Worm (Caenorhabditis elegans): ENCODE results near the gene nspb-3.
"Not testable (repeated sequence)": the region's sequence is repeated elsewhere in the genome, so short reads cannot be mapped to it uniquely, and the experiment has no call there.

Gene nspb-3

ce11 chrIV:6594871-6595270, at the start of gene nspb-3:
Gene nspb-3, minus strand, starts transcription at chrIV:6594971.
- TF ChIP-seq nhr-6, mdl-1, mbf-1 (tag; optimal IDR thresholded peaks at IDR 0.05): not testable (repeated sequence)

DNA sequence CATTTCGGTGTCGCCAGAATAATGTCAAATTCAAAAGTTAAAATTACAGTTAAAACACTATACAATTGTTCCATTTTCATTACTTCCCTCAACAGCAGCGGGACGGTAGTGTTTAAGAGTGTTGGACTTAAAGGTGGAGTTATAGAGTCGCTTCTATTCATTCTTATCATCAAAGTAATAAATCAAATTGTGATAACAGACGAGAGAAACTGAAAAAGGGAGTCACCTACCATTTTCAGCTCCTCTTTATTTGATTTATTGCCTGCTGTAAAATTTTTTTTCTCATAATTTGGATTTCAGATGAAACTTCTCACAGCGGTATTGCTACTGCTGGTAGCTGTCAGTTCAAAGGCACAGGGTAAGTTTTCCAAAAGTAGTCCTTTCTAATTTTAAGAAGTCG, 45.1 kb upstream of the nspb-3 start, which contains the start of gene C01B10.6:
C01B10.6 (plus strand) TSS at position 301 of the 400 bp plus-strand sequence.
- no peak for TF ChIP-seq C34F6.9 (tag; optimal IDR thresholded peaks at IDR 0.05)
- TF ChIP-seq nhr-129 (tag; optimal IDR thresholded peaks at IDR 0.05): no peak
- no peak for TF ChIP-seq sma-3 (GFP tag; optimal IDR thresholded peaks at IDR 0.05)
- TF ChIP-seq unc-62 (GFP tag; optimal IDR thresholded peaks at IDR 0.05): no peak
- no peak for TF ChIP-seq nhr-23 (tag; optimal IDR thresholded peaks at IDR 0.05)
- peak; percentile 4 for TF ChIP-seq fos-1 (tag; optimal IDR thresholded peaks at IDR 0.05)
- TF ChIP-seq lin-39 (tag; optimal IDR thresholded peaks at IDR 0.05): no peak
- TF ChIP-seq zag-1 (tag; optimal IDR thresholded peaks at IDR 0.05): no peak

- TF ChIP-seq sma-3 (GFP tag; optimal IDR thresholded peaks at IDR 0.05): no peak
- TF ChIP-seq fos-1 (tag; optimal IDR thresholded peaks at IDR 0.05): no peak
- TF ChIP-seq unc-55 (GFP tag; optimal IDR thresholded peaks at IDR 0.05): no peak
- TF ChIP-seq nhr-25 (tag; optimal IDR thresholded peaks at IDR 0.05): no peak
- TF ChIP-seq sem-4 (tag; optimal IDR thresholded peaks at IDR 0.05): no peak
- TF ChIP-seq gmeb-1 (tag; optimal IDR thresholded peaks at IDR 0.05): no peak
- no peak for TF ChIP-seq skn-1 (tag; optimal IDR thresholded peaks at IDR 0.05)
- no peak for TF ChIP-seq nhr-21 (tag; optimal IDR thresholded peaks at IDR 0.05)
- no peak for TF ChIP-seq R02D3.7 (tag; optimal IDR thresholded peaks at IDR 0.05)
- no peak for TF ChIP-seq nhr-23 (tag; optimal IDR thresholded peaks at IDR 0.05)
- TF ChIP-seq nhr-129 (tag; optimal IDR thresholded peaks at IDR 0.05): no peak
- no peak for TF ChIP-seq peb-1 (tag; optimal IDR thresholded peaks at IDR 0.05)
- no peak for TF ChIP-seq dmd-4 (tag; optimal IDR thresholded peaks at IDR 0.05)
- no peak for TF ChIP-seq blmp-1 (tag; optimal IDR thresholded peaks at IDR 0.05; ENCODE audit: insufficient read depth)
- no peak for TF ChIP-seq ztf-1 (GFP tag; conservative IDR thresholded peaks at IDR 0.05)
- no peak for TF ChIP-seq ceh-82 (tag; optimal IDR thresholded peaks at IDR 0.05)
- TF ChIP-seq nhr-237 (tag; optimal IDR thresholded peaks at IDR 0.05): no peak
- no peak for TF ChIP-seq snpc-4 (tag; optimal IDR thresholded peaks at IDR 0.05)
- no peak for TF ChIP-seq ceh-16 (tag; optimal IDR thresholded peaks at IDR 0.05)
- no peak for TF ChIP-seq Y55F3AM.14 (GFP tag; optimal IDR thresholded peaks at IDR 0.05)
Observed at ce11 chrIV:6638256-6638655, 43.5 kb upstream of the nspb-3 start, which contains the start of gene C01B10.7. Gene C01B10.7, plus strand, starts transcription at chrIV:6638556.

DNA sequence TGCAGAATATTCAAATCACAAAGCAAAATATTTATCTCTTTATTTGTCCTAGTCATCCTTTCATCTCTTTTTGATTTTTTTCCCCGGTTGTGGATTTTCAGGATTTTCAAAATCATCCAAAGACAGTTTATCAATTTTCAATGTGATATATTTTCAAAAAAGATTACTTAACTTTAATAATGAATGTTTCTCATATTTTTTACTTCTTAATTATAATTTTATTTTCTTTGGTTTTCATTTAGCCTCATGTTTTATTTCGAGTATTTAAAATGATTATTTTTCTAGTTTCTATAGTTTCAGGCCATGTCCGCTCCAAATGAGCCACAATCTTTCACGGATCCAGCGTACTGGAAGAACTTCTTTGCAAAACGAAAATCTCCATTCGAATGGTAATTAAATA, 40.0 kb upstream of the nspb-3 start, which contains the start of gene metl-13:
metl-13 (plus strand) TSS at position 301 of the 400 bp plus-strand sequence.
- no peak for TF ChIP-seq elt-3 (tag; optimal IDR thresholded peaks at IDR 0.05)
- no peak for TF ChIP-seq fos-1 (tag; optimal IDR thresholded peaks at IDR 0.05)
- TF ChIP-seq C34F6.9 (tag; optimal IDR thresholded peaks at IDR 0.05): no peak
- no peak for TF ChIP-seq unc-62 (GFP tag; optimal IDR thresholded peaks at IDR 0.05)
- no peak for TF ChIP-seq unc-39 (tag; optimal IDR thresholded peaks at IDR 0.05)
- TF ChIP-seq mdl-1 (tag; optimal IDR thresholded peaks at IDR 0.05): no peak
- TF ChIP-seq egl-27 (tag; optimal IDR thresholded peaks at IDR 0.05): no peak
- TF ChIP-seq ztf-1 (GFP tag; conservative IDR thresholded peaks at IDR 0.05): no peak
- TF ChIP-seq gmeb-1 (tag; optimal IDR thresholded peaks at IDR 0.05): no peak

DNA sequence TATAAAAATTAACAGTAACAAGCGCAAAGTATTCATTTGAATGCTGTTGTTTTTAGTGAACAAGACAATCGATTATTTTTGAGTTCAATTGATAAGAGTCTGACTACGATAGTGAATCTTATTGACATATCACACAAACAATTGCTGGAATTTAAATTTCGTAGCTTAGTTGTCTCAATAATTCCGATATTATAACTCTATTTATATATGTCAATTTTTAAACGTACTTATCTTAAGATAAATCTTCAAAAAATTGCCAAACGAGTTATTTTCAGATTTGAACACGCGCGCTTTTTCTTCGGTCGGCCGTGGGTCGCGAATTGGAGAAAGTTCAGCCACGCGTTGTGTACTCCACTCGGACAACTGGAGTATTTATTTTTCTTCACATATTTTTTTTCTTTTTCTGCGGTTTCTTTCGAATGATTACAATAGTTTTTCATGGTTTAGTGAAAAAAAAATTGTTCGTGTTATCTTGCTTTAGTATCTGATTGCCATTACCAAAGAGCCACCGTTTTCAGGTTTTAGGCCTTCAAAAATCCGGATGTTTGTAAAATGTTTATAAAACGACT, 37.0 kb upstream of the nspb-3 start, which contains the start of the genes cest-5.1 and C01B10.9:
cest-5.1 (minus strand) TSS at position 51 of the 569 bp plus-strand sequence.
C01B10.9 (plus strand) TSS at position 519 of the 569 bp plus-strand sequence.
- TF ChIP-seq lin-13 (GFP tag; optimal IDR thresholded peaks at IDR 0.05): peak; percentile 69
- peak; percentile 33 for TF ChIP-seq lin-11 (tag; optimal IDR thresholded peaks at IDR 0.05)
- no peak for TF ChIP-seq ztf-11 (tag; optimal IDR thresholded peaks at IDR 0.05)
- peak; percentile 32 for TF ChIP-seq nhr-21 (tag; optimal IDR thresholded peaks at IDR 0.05)
- TF ChIP-seq unc-55 (GFP tag; optimal IDR thresholded peaks at IDR 0.05): peak; percentile 85
- TF ChIP-seq ztf-1 (GFP tag; conservative IDR thresholded peaks at IDR 0.05): no peak
- TF ChIP-seq sma-3 (GFP tag; optimal IDR thresholded peaks at IDR 0.05): peak; percentile 80
- no peak for TF ChIP-seq lin-39 (tag; optimal IDR thresholded peaks at IDR 0.05)
- TF ChIP-seq lsy-2 (tag; optimal IDR thresholded peaks at IDR 0.05): peak; percentile 59 to 81
- no peak for TF ChIP-seq mbf-1 (tag; optimal IDR thresholded peaks at IDR 0.05)
- TF ChIP-seq nhr-12 (tag; optimal IDR thresholded peaks at IDR 0.05): no peak
- no peak for TF ChIP-seq dmd-4 (tag; optimal IDR thresholded peaks at IDR 0.05)
- TF ChIP-seq blmp-1 (tag; optimal IDR thresholded peaks at IDR 0.05; ENCODE audit: insufficient read depth): no peak
- TF ChIP-seq nhr-10 (tag; optimal IDR thresholded peaks at IDR 0.05): no peak
- peak; percentile 27 for TF ChIP-seq mab-5 (tag; optimal IDR thresholded peaks at IDR 0.05)
- no peak for TF ChIP-seq peb-1 (tag; optimal IDR thresholded peaks at IDR 0.05)
- TF ChIP-seq C34F6.9 (tag; optimal IDR thresholded peaks at IDR 0.05): peak; percentile 63
- no peak for TF ChIP-seq ama-1 (optimal IDR thresholded peaks at IDR 0.05)
- TF ChIP-seq sma-9 (GFP tag; optimal IDR thresholded peaks at IDR 0.05): peak; percentile 82
- no peak for TF ChIP-seq sma-9 (tag; optimal IDR thresholded peaks at IDR 0.05)
- TF ChIP-seq R02D3.7 (tag; optimal IDR thresholded peaks at IDR 0.05): peak; percentile 11
- peak; percentile 6 for TF ChIP-seq fos-1 (tag; optimal IDR thresholded peaks at IDR 0.05)
- no peak for TF ChIP-seq ztf-4 (tag; optimal IDR thresholded peaks at IDR 0.05)
- TF ChIP-seq ceh-82 (tag; optimal IDR thresholded peaks at IDR 0.05): no peak
- peak; percentile 61 for TF ChIP-seq crh-2 (tag; optimal IDR thresholded peaks at IDR 0.05)
- TF ChIP-seq elt-3 (tag; optimal IDR thresholded peaks at IDR 0.05): no peak
- no peak for TF ChIP-seq zag-1 (tag; optimal IDR thresholded peaks at IDR 0.05)
- TF ChIP-seq nhr-23 (tag; optimal IDR thresholded peaks at IDR 0.05): no peak
- peak; percentile 94 for TF ChIP-seq gmeb-1 (tag; optimal IDR thresholded peaks at IDR 0.05)

Measured in whole organism, L2 larva.